Fruit fly (Drosophila melanogaster): ENCODE data around the gene Efhc1.1.

DNA sequence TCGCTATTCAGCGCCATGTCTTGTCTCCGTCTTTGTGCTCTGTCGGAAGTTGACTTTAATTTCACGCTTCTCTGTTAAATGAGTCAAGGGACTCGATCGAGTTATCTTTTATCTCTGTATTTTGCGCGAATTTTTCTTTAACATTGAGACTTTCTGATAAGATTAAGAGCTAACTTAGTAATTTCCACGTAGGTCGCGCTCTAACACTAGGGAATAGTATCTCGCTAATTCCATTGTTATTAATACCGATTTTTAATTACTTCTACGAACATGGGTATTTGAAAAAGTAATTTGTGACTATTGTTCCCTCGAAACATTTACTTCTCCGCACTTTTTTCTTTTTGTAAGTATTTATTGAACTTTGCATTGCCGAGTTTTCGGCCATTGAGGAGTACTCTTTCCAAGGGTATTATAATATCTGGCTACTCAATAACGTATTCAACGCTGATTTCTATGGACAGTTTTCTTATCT is 17.1 kb downstream of the Efhc1.1 start, which contains the start of gene CG8952:
- TF ChIP-seq fd96Ca (GFP tag; IDR thresholded peaks at IDR 0.05) (no peak), CG14655 (GFP tag; optimal IDR thresholded peaks at IDR 0.05) (no peak), Pif1A (GFP tag; optimal IDR thresholded peaks at IDR 0.05) (no peak), CG9948 (tag; optimal IDR thresholded peaks at IDR 0.05) (no peak), EcR (GFP tag; optimal IDR thresholded peaks at IDR 0.05) (no peak)

Data from whole organism, pupa.